Worm (Caenorhabditis elegans) whole organism, late embryonic: Measurements from ENCODE around the gene C25E10.7.

Experiments used
- Y22D7AL.16 ChIP-seq: sonication (generic microtip); optimal IDR thresholded peaks from 2 replicates; lab custom pipeline; 2016; ENCODE audit warnings: missing genetic modification characterization, missing compliant biosample characterization
- ama-1 ChIP-seq: fragments of 150-350 bp; optimal IDR thresholded peaks from 2 replicates; lab custom pipeline; 2014
- ceh-18 ChIP-seq: sonication (generic microtip); optimal IDR thresholded peaks from 2 replicates; lab custom pipeline; 2016; ENCODE audit warnings: missing genetic modification characterization, missing compliant biosample characterization
- ceh-19 ChIP-seq: fragments of 200-800 bp; sonication (Bioruptor generic); optimal IDR thresholded peaks from 2 replicates; lab custom pipeline; 2018; ENCODE audit warnings: mild to moderate bottlenecking, missing genetic modification characterization, missing compliant biosample characterization
- nhr-11 ChIP-seq: fragments of 150-350 bp; optimal IDR thresholded peaks from 2 replicates; lab custom pipeline; 2014; ENCODE audit warnings: missing biosample characterization, missing genetic modification characterization
- odd-2 ChIP-seq: sonication (generic microtip); optimal IDR thresholded peaks from 2 replicates; lab custom pipeline; 2017; ENCODE audit warnings: antibody characterized with exemption, mild to moderate bottlenecking, missing genetic modification characterization, missing compliant biosample characterization
- pha-4 ChIP-seq: fragments of 150-350 bp; optimal IDR thresholded peaks from 2 replicates; lab custom pipeline; 2018; ENCODE audit warnings: missing biosample characterization, missing genetic modification reagents, missing genetic modification characterization
- sox-2 ChIP-seq: fragments of 200-800 bp; sonication (Bioruptor generic); IDR thresholded peaks from 2 replicates; pipeline ENCODE4 v1.3.6; 2022; ENCODE audit warnings: missing genetic modification reagents, missing genetic modification characterization, missing compliant biosample characterization
- tbx-2 ChIP-seq: sonication (generic microtip); optimal IDR thresholded peaks from 2 replicates; lab custom pipeline; 2016; ENCODE audit warnings: missing genetic modification characterization, missing compliant biosample characterization
- unc-42 ChIP-seq: sonication (generic microtip); optimal IDR thresholded peaks from 2 replicates; lab custom pipeline; 2016; ENCODE audit warnings: missing genotype, missing genetic modification characterization, missing compliant biosample characterization

- TF ChIP-seq Y22D7AL.16 (tag; lab: Kevin White, UChicago) (no peak), pha-4 (tag; lab: Kevin White, UChicago) (no peak), unc-42 (tag; lab: Kevin White, UChicago) (no peak), ama-1 (lab: Kevin White, UChicago) (no peak), nhr-11 (tag; lab: Kevin White, UChicago) (no peak), tbx-2 (tag; lab: Kevin White, UChicago) (no peak), odd-2 (tag; lab: Kevin White, UChicago) (no peak), sox-2 (GFP tag; lab: Robert Waterston, UW) (no peak), ceh-18 (no peak), ceh-19 (GFP tag; lab: Kevin White, UChicago) (no peak)
These were observed 17.7 kb downstream of the C25E10.7 start, which contains the start of gene C25E10.4 for ce11 chrV:9033267-9033666.
